Worm (Caenorhabditis elegans): ENCODE results near the gene asah-2.

DNA sequence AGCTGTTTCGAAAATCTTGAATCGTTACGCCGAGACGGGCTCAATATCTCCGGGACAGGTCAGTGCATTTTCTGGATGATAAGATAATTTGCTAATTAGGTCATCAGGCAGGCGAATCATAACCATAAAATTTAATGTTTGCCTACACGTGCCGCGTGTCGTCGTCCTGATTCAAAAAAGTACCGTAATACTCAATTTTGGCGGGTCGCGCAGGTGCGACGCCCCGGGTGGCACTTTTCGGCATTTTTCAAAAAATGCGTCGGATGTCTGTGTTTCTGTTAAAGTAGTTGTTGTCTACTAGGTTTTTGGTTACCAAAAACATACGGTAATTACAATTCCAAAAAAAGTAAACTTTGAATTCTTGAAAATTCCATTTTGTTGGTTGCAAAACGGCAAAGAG, 8.1 kb downstream of the asah-2 start:
- no peak for TF ChIP-seq M03D4.4 (tag; optimal IDR thresholded peaks at IDR 0.05)
- no peak for TF ChIP-seq unc-62 (GFP tag; optimal IDR thresholded peaks at IDR 0.05)
- no peak for TF ChIP-seq blmp-1 (tag; optimal IDR thresholded peaks at IDR 0.05)
- TF ChIP-seq pha-4 (tag; optimal IDR thresholded peaks at IDR 0.05) = no peak
- no peak for TF ChIP-seq unc-39 (tag; optimal IDR thresholded peaks at IDR 0.05)
- TF ChIP-seq bed-3 (GFP tag; optimal IDR thresholded peaks at IDR 0.05) = no peak
- no peak for TF ChIP-seq nhr-237 (tag; optimal IDR thresholded peaks at IDR 0.05)
